Worm (Caenorhabditis elegans) whole organism, young adult: ENCODE data around the gene F46G11.2.
A peak's percentile ranks its signal among the peaks of the same experiment; 100 is the strongest.

Experiments
- B0035.1 ChIP-seq: sonication (generic microtip); optimal IDR thresholded peaks from 2 replicates; lab custom pipeline; 2016; ENCODE audit warnings: missing genetic modification characterization, mild to moderate bottlenecking, missing compliant biosample characterization, missing genotype, missing genetic modification reagents
- B0336.3 ChIP-seq: fragments of 200-800 bp; sonication (Bioruptor generic); IDR thresholded peaks from 2 replicates; pipeline ENCODE4 v1.3.6; 2022; ENCODE audit warnings: missing genetic modification characterization, missing compliant biosample characterization
- F55B11.4 ChIP-seq: sonication (generic microtip); optimal IDR thresholded peaks from 2 replicates; lab custom pipeline; 2016; ENCODE audit warnings: missing compliant biosample characterization, missing genetic modification characterization, borderline replicate concordance; ENCODE audit not compliant: insufficient read depth
- F57C9.4 ChIP-seq: sonication (generic microtip); optimal IDR thresholded peaks from 2 replicates; lab custom pipeline; 2017; ENCODE audit warnings: mild to moderate bottlenecking, missing genetic modification characterization, missing compliant biosample characterization
- K12H6.12 ChIP-seq: fragments of 200-800 bp; sonication (Bioruptor generic); optimal IDR thresholded peaks from 2 replicates; lab custom pipeline; 2018; ENCODE audit warnings: mild to moderate bottlenecking, missing genetic modification characterization, missing compliant biosample characterization
- T07F8.4 ChIP-seq: sonication (generic microtip); optimal IDR thresholded peaks from 2 replicates; lab custom pipeline; 2016; ENCODE audit warnings: mild to moderate bottlenecking, missing genetic modification characterization, moderate library complexity, missing compliant biosample characterization
- Y56A3A.18 ChIP-seq: fragments of 200-800 bp; sonication (Bioruptor generic); IDR thresholded peaks from 2 replicates; pipeline ENCODE4 v1.3.6; 2022; ENCODE audit warnings: missing genetic modification reagents, missing genetic modification characterization, missing compliant biosample characterization
- Y67H2A.10 ChIP-seq: fragments of 200-800 bp; sonication (Bioruptor generic); conservative IDR thresholded peaks from 2 replicates; pipeline ENCODE4 v1.3.6; 2022; ENCODE audit warnings: missing genetic modification reagents, missing genetic modification characterization, missing compliant biosample characterization
- Y79H2A.3 ChIP-seq: fragments of 200-800 bp; sonication (Bioruptor generic); conservative IDR thresholded peaks from 2 replicates; pipeline ENCODE4 v1.3.6; 2022; ENCODE audit warnings: missing genetic modification reagents, missing genetic modification characterization, missing compliant biosample characterization
- Y95B8A.8 ChIP-seq: fragments of 200-800 bp; sonication (Bioruptor generic); IDR thresholded peaks from 2 replicates; pipeline ENCODE4 v1.3.6; 2022; ENCODE audit warnings: missing genetic modification reagents, missing genetic modification characterization, missing compliant biosample characterization
- aptf-3 ChIP-seq: fragments of 200-800 bp; sonication (Bioruptor generic); IDR thresholded peaks from 2 replicates; pipeline ENCODE4 v1.3.6; 2022; ENCODE audit warnings: missing genetic modification characterization, missing compliant biosample characterization
- ccch-3 ChIP-seq: fragments of 200-800 bp; sonication (Bioruptor generic); optimal IDR thresholded peaks from 2 replicates; lab custom pipeline; 2018; ENCODE audit warnings: mild to moderate bottlenecking, missing genetic modification characterization, missing compliant biosample characterization
- cebp-1 ChIP-seq, 2 experiments: fragments of 200-800 bp in 1 of 2; sonication (Bioruptor generic) in 1 of 2; sonication (generic microtip) in 1 of 2; IDR thresholded peaks in 1 of 2; optimal IDR thresholded peaks in 1 of 2; 2 replicates each; pipeline versions ENCODE4 v1.3.6 to Lab custom; 2017 to 2022; ENCODE audit warnings: missing compliant biosample characterization in 2 of 2, missing genetic modification characterization in 2 of 2, mild to moderate bottlenecking in 1 of 2, missing genetic modification reagents in 1 of 2, moderate library complexity in 1 of 2
- ceh-27 ChIP-seq: fragments of 200-800 bp; sonication (Bioruptor generic); optimal IDR thresholded peaks from 2 replicates; lab custom pipeline; 2018; ENCODE audit warnings: mild to moderate bottlenecking, missing genetic modification characterization, moderate library complexity, missing compliant biosample characterization
- ceh-40 ChIP-seq: fragments of 200-800 bp; sonication (Bioruptor generic); IDR thresholded peaks from 2 replicates; pipeline ENCODE4 v1.3.6; 2022; ENCODE audit warnings: missing genetic modification characterization, missing compliant biosample characterization
- ceh-58 ChIP-seq: fragments of 200-800 bp; sonication (Bioruptor generic); IDR thresholded peaks from 2 replicates; pipeline ENCODE4 v1.3.6; 2022; ENCODE audit warnings: missing genetic modification characterization, missing compliant biosample characterization
- dpl-1 ChIP-seq: fragments of 150-350 bp; optimal IDR thresholded peaks from 2 replicates; lab custom pipeline; 2014; ENCODE audit warnings: missing biosample characterization, missing genetic modification reagents, missing genetic modification characterization
- ekl-4 ChIP-seq: fragments of 200-800 bp; sonication (Bioruptor generic); IDR thresholded peaks from 2 replicates; pipeline ENCODE4 v1.3.6; 2022; ENCODE audit warnings: missing genetic modification reagents, missing genetic modification characterization, missing compliant biosample characterization
- ets-4 ChIP-seq: fragments of 200-800 bp; sonication (Bioruptor generic); optimal IDR thresholded peaks from 2 replicates; lab custom pipeline; 2018; ENCODE audit warnings: mild to moderate bottlenecking, missing genetic modification characterization, missing compliant biosample characterization
- him-1 ChIP-seq: sonication (generic microtip); optimal IDR thresholded peaks from 2 replicates; lab custom pipeline; 2016; ENCODE audit warnings: missing genotype, missing genetic modification reagents, missing genetic modification characterization, missing compliant biosample characterization
- let-526 ChIP-seq: fragments of 200-800 bp; sonication (Bioruptor generic); IDR thresholded peaks from 2 replicates; pipeline ENCODE4 v1.3.6; 2022; ENCODE audit warnings: missing genetic modification reagents, missing genetic modification characterization, missing compliant biosample characterization
- lin-40 ChIP-seq: sonication (generic microtip); optimal IDR thresholded peaks from 2 replicates; lab custom pipeline; 2016; ENCODE audit warnings: missing genetic modification characterization, mild to moderate bottlenecking, missing compliant biosample characterization, missing genotype, missing genetic modification reagents
- lsl-1 ChIP-seq: fragments of 200-800 bp; sonication (Bioruptor generic); optimal IDR thresholded peaks from 2 replicates; lab custom pipeline; 2018; ENCODE audit warnings: mild to moderate bottlenecking, missing genetic modification characterization, moderate library complexity, missing compliant biosample characterization
- madf-10 ChIP-seq: sonication (generic microtip); optimal IDR thresholded peaks from 2 replicates; lab custom pipeline; 2016; ENCODE audit warnings: mild to moderate bottlenecking, missing genetic modification characterization, missing compliant biosample characterization
- madf-3 ChIP-seq: fragments of 200-800 bp; sonication (Bioruptor generic); IDR thresholded peaks from 2 replicates; pipeline ENCODE4 v1.3.6; 2022; ENCODE audit warnings: missing genetic modification reagents, missing genetic modification characterization, missing compliant biosample characterization
- mcd-1 ChIP-seq: fragments of 200-800 bp; sonication (Bioruptor generic); IDR thresholded peaks from 2 replicates; pipeline ENCODE4 v1.3.6; 2022; ENCODE audit warnings: missing genetic modification reagents, missing genetic modification characterization, missing compliant biosample characterization
- nfya-2 ChIP-seq: fragments of 200-800 bp; sonication (Bioruptor generic); IDR thresholded peaks from 2 replicates; pipeline ENCODE4 v1.3.6; 2022; ENCODE audit warnings: missing genetic modification reagents, missing genetic modification characterization, missing compliant biosample characterization
- nfyb-1 ChIP-seq: fragments of 200-800 bp; sonication (Bioruptor generic); IDR thresholded peaks from 2 replicates; pipeline ENCODE4 v1.3.6; 2022; ENCODE audit warnings: missing genetic modification reagents, missing genetic modification characterization, missing compliant biosample characterization
- nhr-80 ChIP-seq: sonication (generic microtip); optimal IDR thresholded peaks from 2 replicates; lab custom pipeline; 2016; ENCODE audit warnings: missing genetic modification characterization, missing compliant biosample characterization
- nhr-90 ChIP-seq: sonication (generic microtip); optimal IDR thresholded peaks from 2 replicates; lab custom pipeline; 2016; ENCODE audit warnings: missing genotype, mild to moderate bottlenecking, missing genetic modification characterization, missing compliant biosample characterization
- rcor-1 ChIP-seq: fragments of 200-800 bp; sonication (Bioruptor generic); IDR thresholded peaks from 2 replicates; pipeline ENCODE4 v1.3.6; 2022; ENCODE audit warnings: missing genetic modification reagents, missing genetic modification characterization, missing compliant biosample characterization
- rec-8 ChIP-seq, 2 experiments: sonication (generic microtip); optimal IDR thresholded peaks; 2 replicates each; lab custom pipeline; 2016; ENCODE audit warnings: mild to moderate bottlenecking in 2 of 2, missing genetic modification characterization in 2 of 2, missing genetic modification reagents in 2 of 2, missing genotype in 2 of 2, missing biosample characterization in 1 of 2, missing compliant biosample characterization in 1 of 2, moderate library complexity in 1 of 2
- repo-1 ChIP-seq: sonication (generic microtip); optimal IDR thresholded peaks from 2 replicates; lab custom pipeline; 2017; ENCODE audit warnings: mild to moderate bottlenecking, missing genetic modification characterization, missing compliant biosample characterization
- snpc-1.3 ChIP-seq: sonication (generic microtip); optimal IDR thresholded peaks from 2 replicates; lab custom pipeline; 2017; ENCODE audit warnings: missing genetic modification characterization, mild to moderate bottlenecking, missing compliant biosample characterization, antibody characterized with exemption, moderate library complexity, missing genotype, missing genetic modification reagents; ENCODE audit not compliant: insufficient read depth
- sptf-2 ChIP-seq: fragments of 200-800 bp; sonication (Bioruptor generic); optimal IDR thresholded peaks from 2 replicates; lab custom pipeline; 2018; ENCODE audit warnings: mild to moderate bottlenecking, missing genetic modification characterization, missing compliant biosample characterization
- tbx-9 ChIP-seq: sonication (generic microtip); optimal IDR thresholded peaks from 2 replicates; lab custom pipeline; 2016; ENCODE audit warnings: borderline replicate concordance, missing genetic modification characterization, inconsistent platforms, missing compliant biosample characterization
- unc-62 ChIP-seq: fragments of 150-350 bp; optimal IDR thresholded peaks from 2 replicates; lab custom pipeline; 2014; ENCODE audit warnings: missing biosample characterization, missing genetic modification reagents, missing genetic modification characterization
- ztf-18 ChIP-seq: sonication (generic microtip); optimal IDR thresholded peaks from 2 replicates; lab custom pipeline; 2016; ENCODE audit warnings: missing genotype, mild to moderate bottlenecking, missing genetic modification characterization, missing compliant biosample characterization

F46G11.2 gene

DNA sequence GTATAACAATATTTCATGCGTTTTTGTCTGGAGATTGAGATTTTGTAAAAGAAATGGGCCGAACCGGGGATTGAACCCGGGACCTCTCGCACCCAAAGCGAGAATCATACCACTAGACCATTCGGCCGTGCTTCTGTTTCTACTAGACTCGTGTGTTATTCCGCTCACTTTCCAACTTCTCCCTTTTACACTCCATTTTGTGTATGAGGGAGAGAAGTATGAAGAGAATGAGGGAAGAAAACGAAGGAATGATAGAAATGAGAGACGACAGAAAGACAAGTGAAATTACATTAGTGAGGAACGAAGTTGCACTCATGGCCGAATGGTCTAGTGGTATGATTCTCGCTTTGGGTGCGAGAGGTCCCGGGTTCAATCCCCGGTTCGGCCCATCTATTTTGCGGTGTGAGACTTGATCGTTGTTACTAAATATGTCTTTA is 13.2 kb downstream of the F46G11.2 start (continued):
- TF ChIP-seq rcor-1 (GFP tag; lab: Robert Waterston, UW), result peak; percentile 70
- TF ChIP-seq ceh-40 (GFP tag; lab: Robert Waterston, UW), result 0 out of 2 replicates have a peak, but pooled peaks have one; percentile 56
- TF ChIP-seq ccch-3, result peak; percentile 74
- TF ChIP-seq ceh-58 (GFP tag; lab: Robert Waterston, UW), result 0 out of 2 replicates have a peak, but pooled peaks have one; percentile 47
- TF ChIP-seq B0035.1 (tag; lab: Kevin White, UChicago), result peak; percentile 87
- peak; percentile 83 for TF ChIP-seq snpc-1.3 (tag; lab: Kevin White, UChicago)
- peak; percentile 86 for TF ChIP-seq him-1 (tag; lab: Kevin White, UChicago)
- peak; percentile 79 for TF ChIP-seq B0336.3 (GFP tag; lab: Robert Waterston, UW)
- peak; percentile 81 for TF ChIP-seq ceh-27 (GFP tag; lab: Kevin White, UChicago)
- peak; percentile 52 for TF ChIP-seq nhr-80
- 0 out of 2 replicates have a peak, but pooled peaks have one; percentile 38 for TF ChIP-seq aptf-3 (GFP tag; lab: Robert Waterston, UW)
- peak; percentile 76 for TF ChIP-seq ets-4
- peak; percentile 62; the same call in 1 of the 2 replicates for TF ChIP-seq ekl-4 (GFP tag; lab: Robert Waterston, UW)
- no peak for TF ChIP-seq F57C9.4 (tag; lab: Kevin White, UChicago)
- peak; percentile 83; the same call in 1 of the 2 replicates for TF ChIP-seq let-526 (GFP tag; lab: Robert Waterston, UW)
- TF ChIP-seq Y95B8A.8 (GFP tag; lab: Robert Waterston, UW), result no peak
- TF ChIP-seq dpl-1 (GFP tag; lab: Kevin White, UChicago), result no peak
- peak; percentile 93 for TF ChIP-seq nhr-90 (tag; lab: Kevin White, UChicago)
- no peak for TF ChIP-seq unc-62
- peak; percentile 79 to 89 for TF ChIP-seq rec-8 (tag; optimal IDR thresholded peaks at IDR 0.05; lab: Kevin White, UChicago)
- TF ChIP-seq K12H6.12 (tag; lab: Kevin White, UChicago), result peak; percentile 80
- TF ChIP-seq madf-3 (GFP tag; lab: Robert Waterston, UW), result peak; percentile 48; the same call in 1 of the 2 replicates
- TF ChIP-seq repo-1 (tag; lab: Kevin White, UChicago), result peak; percentile 89
- peak; percentile 85 for TF ChIP-seq nfyb-1 (GFP tag; lab: Robert Waterston, UW)
- peak; percentile 55; the same call in 1 of the 2 replicates for TF ChIP-seq cebp-1 (GFP tag; IDR thresholded peaks at IDR 0.05; lab: Robert Waterston, UW)
- TF ChIP-seq cebp-1 (tag; optimal IDR thresholded peaks at IDR 0.05; lab: Kevin White, UChicago), result peak; percentile 85
- 0 out of 2 replicates have a peak, but pooled peaks have one; percentile 63 for TF ChIP-seq Y79H2A.3 (GFP tag; lab: Robert Waterston, UW)
- TF ChIP-seq madf-10 (tag; lab: Kevin White, UChicago), result peak; percentile 84
- peak; percentile 35; the same call in 1 of the 2 replicates for TF ChIP-seq Y67H2A.10 (GFP tag; lab: Robert Waterston, UW)
- peak; percentile 84 for TF ChIP-seq T07F8.4 (tag; lab: Kevin White, UChicago)
- TF ChIP-seq tbx-9 (tag; lab: Kevin White, UChicago), result no peak
- TF ChIP-seq mcd-1 (GFP tag; lab: Robert Waterston, UW), result peak; percentile 71

DNA sequence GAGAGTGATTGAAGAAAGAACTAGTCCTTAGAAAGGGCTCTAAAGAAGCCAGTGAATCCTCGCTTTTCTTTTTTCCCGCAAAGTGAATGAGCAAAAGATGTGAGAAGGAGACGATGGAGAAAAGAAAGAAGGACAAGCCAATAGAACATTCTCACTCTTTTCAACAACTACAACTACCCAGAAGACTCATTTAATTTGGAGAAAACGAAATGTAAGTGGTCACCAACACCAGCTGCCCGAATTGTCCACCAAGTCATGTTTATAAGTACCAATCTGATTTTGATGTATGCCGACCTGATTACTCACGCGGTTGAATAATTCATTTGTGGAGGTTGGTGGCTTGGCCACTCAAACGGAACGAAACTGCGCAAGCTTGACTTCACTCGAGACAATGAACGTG is 14.6 kb downstream of the F46G11.2 start:
- TF ChIP-seq ztf-18 (tag; lab: Kevin White, UChicago), result no peak
- TF ChIP-seq lsl-1 (GFP tag; lab: Kevin White, UChicago), result no peak
- TF ChIP-seq sptf-2 (GFP tag; lab: Kevin White, UChicago), result no peak
- no peak for TF ChIP-seq Y56A3A.18 (GFP tag; lab: Robert Waterston, UW)
- no peak for TF ChIP-seq snpc-1.3 (tag; lab: Kevin White, UChicago)
- TF ChIP-seq F55B11.4 (tag; lab: Kevin White, UChicago), result no peak
- TF ChIP-seq lin-40, result no peak
- TF ChIP-seq nfya-2, result no peak
